Worm (Caenorhabditis elegans): ENCODE measurements around the gene F59B10.2.

Gene F59B10.2

DNA sequence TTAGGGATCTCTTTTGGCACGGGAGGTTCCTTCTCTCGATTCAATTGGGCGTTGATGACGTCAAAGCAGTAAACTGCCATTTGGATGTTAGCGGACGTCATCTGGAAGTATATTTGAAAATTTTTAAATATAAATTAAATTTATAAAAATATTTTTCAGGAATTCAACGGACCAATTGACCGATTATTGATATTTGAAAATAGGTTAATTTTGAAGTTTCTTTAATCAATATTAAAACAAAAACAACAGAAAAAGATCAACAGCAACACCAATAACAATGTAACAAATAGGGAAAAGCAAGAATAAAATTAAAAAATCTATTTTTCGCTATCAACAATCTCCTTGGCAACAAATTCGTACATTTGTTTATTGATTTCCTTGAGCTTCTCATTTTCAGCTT, 29.6 kb upstream of the F59B10.2 start, which contains the start of gene R166.3:
TSS of gene R166.3 (minus strand) at position 101 of the 400 bp plus-strand sequence.
- TF ChIP-seq sem-2 (GFP tag; optimal IDR thresholded peaks at IDR 0.05) (no peak), bed-3 (GFP tag; optimal IDR thresholded peaks at IDR 0.05) (no peak), ces-1 (GFP tag; optimal IDR thresholded peaks at IDR 0.05) (no peak), nhr-12 (tag; optimal IDR thresholded peaks at IDR 0.05) (no peak), nhr-237 (tag; optimal IDR thresholded peaks at IDR 0.05) (no peak), unc-62 (GFP tag; optimal IDR thresholded peaks at IDR 0.05) (no peak), nhr-76 (tag; optimal IDR thresholded peaks at IDR 0.05) (no peak), blmp-1 (tag; optimal IDR thresholded peaks at IDR 0.05) (no peak), tbx-8 (GFP tag; optimal IDR thresholded peaks at IDR 0.05) (no peak), elt-3 (tag; optimal IDR thresholded peaks at IDR 0.05) (no peak), ham-2 (GFP tag; optimal IDR thresholded peaks at IDR 0.05) (no peak), ztf-11 (tag; optimal IDR thresholded peaks at IDR 0.05) (no peak), lsy-2 (tag; optimal IDR thresholded peaks at IDR 0.05) (no peak), ceh-43 (GFP tag; optimal IDR thresholded peaks at IDR 0.05) (no peak), elt-1 (tag; optimal IDR thresholded peaks at IDR 0.05; ENCODE audit: borderline replicate concordance, insufficient read depth) (no peak), M03D4.4 (tag; optimal IDR thresholded peaks at IDR 0.05) (no peak), unc-39 (tag; optimal IDR thresholded peaks at IDR 0.05) (no peak)

- no peak for TF ChIP-seq ztf-11 (tag; optimal IDR thresholded peaks at IDR 0.05)
- TF ChIP-seq elt-1 (tag; optimal IDR thresholded peaks at IDR 0.05; ENCODE audit: borderline replicate concordance, insufficient read depth): no peak
- no peak for TF ChIP-seq unc-120 (tag; optimal IDR thresholded peaks at IDR 0.05; ENCODE audit: poor library complexity, severe bottlenecking)
- no peak for TF ChIP-seq nhr-28 (tag; optimal IDR thresholded peaks at IDR 0.05)
- TF ChIP-seq elt-3 (tag; optimal IDR thresholded peaks at IDR 0.05): no peak
Observed at ce11 chrII:10537988-10538387, 28.3 kb upstream of the F59B10.2 start.

DNA sequence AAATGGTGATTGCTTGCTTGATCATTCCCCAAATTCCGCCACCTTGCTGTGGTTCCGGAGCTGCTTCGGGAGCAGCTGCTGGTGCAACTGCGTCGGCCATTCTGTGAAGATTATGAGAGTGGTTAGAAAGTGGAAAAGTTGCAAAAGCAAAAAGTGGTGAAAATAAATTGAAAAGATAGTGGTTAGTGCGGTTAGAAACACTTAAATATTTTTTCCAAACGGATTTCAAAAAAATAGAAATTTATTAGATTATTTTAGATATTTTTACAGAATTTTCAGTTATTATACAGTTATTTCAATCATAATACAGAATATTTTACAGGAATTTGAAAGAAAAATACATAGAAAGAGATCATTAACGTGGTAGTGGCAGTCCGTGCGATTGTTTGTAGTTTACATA, 27.9 kb upstream of the F59B10.2 start, which contains the start of gene R166.2:
TSS of gene R166.2 (minus strand) at position 101 of the 400 bp plus-strand sequence.
- TF ChIP-seq lin-32 (GFP tag; optimal IDR thresholded peaks at IDR 0.05): no peak
- TF ChIP-seq elt-3 (tag; optimal IDR thresholded peaks at IDR 0.05): no peak
- no peak for TF ChIP-seq hlh-1 (tag; optimal IDR thresholded peaks at IDR 0.05)
- no peak for TF ChIP-seq sem-2 (GFP tag; optimal IDR thresholded peaks at IDR 0.05)
- no peak for TF ChIP-seq nhr-12 (tag; optimal IDR thresholded peaks at IDR 0.05)
- TF ChIP-seq lsy-2 (tag; optimal IDR thresholded peaks at IDR 0.05): no peak
- TF ChIP-seq ceh-83 (GFP tag; optimal IDR thresholded peaks at IDR 0.05): no peak
- no peak for TF ChIP-seq tbx-8 (GFP tag; optimal IDR thresholded peaks at IDR 0.05)
- TF ChIP-seq ceh-39 (tag; optimal IDR thresholded peaks at IDR 0.05): no peak
- TF ChIP-seq elt-1 (tag; optimal IDR thresholded peaks at IDR 0.05; ENCODE audit: borderline replicate concordance, insufficient read depth): no peak
- TF ChIP-seq ztf-11 (tag; optimal IDR thresholded peaks at IDR 0.05): no peak
- no peak for TF ChIP-seq nhr-76 (tag; optimal IDR thresholded peaks at IDR 0.05)
- no peak for TF ChIP-seq sptf-1 (tag; optimal IDR thresholded peaks at IDR 0.05)
- TF ChIP-seq drap-1 (GFP tag; optimal IDR thresholded peaks at IDR 0.05): no peak
- no peak for TF ChIP-seq ceh-43 (GFP tag; optimal IDR thresholded peaks at IDR 0.05)
- TF ChIP-seq ham-2 (GFP tag; optimal IDR thresholded peaks at IDR 0.05): no peak
- no peak for TF ChIP-seq unc-39 (tag; optimal IDR thresholded peaks at IDR 0.05)
- no peak for TF ChIP-seq flh-1 (GFP tag; optimal IDR thresholded peaks at IDR 0.05)

DNA sequence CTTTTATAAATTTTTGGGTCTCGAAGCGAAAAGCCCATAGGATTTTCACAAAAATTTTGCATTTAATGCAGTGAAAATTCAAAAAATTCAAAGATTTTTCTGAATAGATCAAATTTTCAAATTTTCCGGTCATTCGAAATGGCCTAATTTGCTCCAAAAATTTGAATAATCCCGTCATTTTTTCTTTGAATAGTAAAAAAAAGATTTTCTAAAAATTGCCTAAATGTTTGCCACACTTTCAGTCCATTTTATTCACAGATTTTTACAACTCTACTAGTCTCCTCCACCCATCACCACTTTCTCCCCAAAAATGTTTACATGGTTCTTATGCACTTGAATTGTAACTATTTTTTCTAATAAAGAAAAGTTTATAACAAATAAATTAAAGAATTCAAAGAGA, 24.3 kb upstream of the F59B10.2 start:
- TF ChIP-seq sem-2 (GFP tag; optimal IDR thresholded peaks at IDR 0.05) (no peak), unc-120 (tag; optimal IDR thresholded peaks at IDR 0.05; ENCODE audit: poor library complexity, severe bottlenecking) (no peak), unc-62 (GFP tag; optimal IDR thresholded peaks at IDR 0.05) (no peak), snpc-4 (tag; optimal IDR thresholded peaks at IDR 0.05) (no peak), tbx-8 (GFP tag; optimal IDR thresholded peaks at IDR 0.05) (no peak), ceh-43 (GFP tag; optimal IDR thresholded peaks at IDR 0.05) (no peak), M03D4.4 (tag; optimal IDR thresholded peaks at IDR 0.05) (no peak), mab-5 (tag; optimal IDR thresholded peaks at IDR 0.05) (no peak), ceh-39 (tag; optimal IDR thresholded peaks at IDR 0.05) (no peak), lin-13 (tag; optimal IDR thresholded peaks at IDR 0.05) (no peak)

ce11 chrII:10531604-10532003, 22.0 kb upstream of the F59B10.2 start:
- TF ChIP-seq flh-1 (GFP tag; optimal IDR thresholded peaks at IDR 0.05) (no peak), mls-2 (tag; optimal IDR thresholded peaks at IDR 0.05) (no peak), elt-1 (tag; optimal IDR thresholded peaks at IDR 0.05; ENCODE audit: borderline replicate concordance, insufficient read depth) (no peak), nhr-28 (tag; optimal IDR thresholded peaks at IDR 0.05) (no peak), tbx-8 (GFP tag; optimal IDR thresholded peaks at IDR 0.05) (no peak), ces-1 (GFP tag; optimal IDR thresholded peaks at IDR 0.05) (no peak), elt-3 (tag; optimal IDR thresholded peaks at IDR 0.05) (no peak), nhr-12 (tag; optimal IDR thresholded peaks at IDR 0.05) (no peak), nhr-2 (tag; optimal IDR thresholded peaks at IDR 0.05) (no peak), cnd-1 (tag; optimal IDR thresholded peaks at IDR 0.05) (no peak), unc-39 (tag; optimal IDR thresholded peaks at IDR 0.05) (no peak), lin-13 (tag; optimal IDR thresholded peaks at IDR 0.05) (no peak)

Data from whole organism, mixed stage, embryonic.